Worm (Caenorhabditis elegans) whole organism, young adult: ENCODE results near the gene srlf-14.

Source experiments
- attf-3 ChIP-seq: fragments of 200-800 bp; sonication (Bioruptor generic); conservative IDR thresholded peaks from 2 replicates; pipeline ENCODE4 v1.3.6; 2022; ENCODE audit warnings: missing genetic modification reagents, missing genetic modification characterization, missing compliant biosample characterization
- ceh-40 ChIP-seq: fragments of 200-800 bp; sonication (Bioruptor generic); IDR thresholded peaks from 2 replicates; pipeline ENCODE4 v1.3.6; 2022; ENCODE audit warnings: missing genetic modification characterization, missing compliant biosample characterization
- gei-17 ChIP-seq: fragments of 200-800 bp; sonication (Bioruptor generic); optimal IDR thresholded peaks from 2 replicates; lab custom pipeline; 2018; ENCODE audit warnings: mild to moderate bottlenecking, missing genetic modification characterization, missing compliant biosample characterization
- nfya-1 ChIP-seq: sonication (generic microtip); optimal IDR thresholded peaks from 2 replicates; lab custom pipeline; 2017; ENCODE audit warnings: antibody characterized with exemption, missing compliant biosample characterization, missing genetic modification characterization, borderline replicate concordance; ENCODE audit not compliant: insufficient read depth
- snpc-4 ChIP-seq, 5 experiments: fragments of 150-350 bp in 1 of 5; sonication (generic microtip) in 4 of 5; optimal IDR thresholded peaks; 2 replicates each; lab custom pipeline; 2014 to 2018; ENCODE audit warnings: missing genetic modification characterization in 5 of 5, missing biosample characterization in 3 of 5, antibody characterized with exemption in 2 of 5, mild to moderate bottlenecking in 2 of 5, missing compliant biosample characterization in 2 of 5, missing genotype in 2 of 5, moderate library complexity in 2 of 5, missing genetic modification reagents in 1 of 5
- sptf-2 ChIP-seq: fragments of 200-800 bp; sonication (Bioruptor generic); optimal IDR thresholded peaks from 2 replicates; lab custom pipeline; 2018; ENCODE audit warnings: mild to moderate bottlenecking, missing genetic modification characterization, missing compliant biosample characterization
- zim-3 ChIP-seq: sonication (generic microtip); optimal IDR thresholded peaks from 2 replicates; lab custom pipeline; 2017; ENCODE audit warnings: mild to moderate bottlenecking, missing genetic modification characterization, moderate library complexity, missing compliant biosample characterization

DNA sequence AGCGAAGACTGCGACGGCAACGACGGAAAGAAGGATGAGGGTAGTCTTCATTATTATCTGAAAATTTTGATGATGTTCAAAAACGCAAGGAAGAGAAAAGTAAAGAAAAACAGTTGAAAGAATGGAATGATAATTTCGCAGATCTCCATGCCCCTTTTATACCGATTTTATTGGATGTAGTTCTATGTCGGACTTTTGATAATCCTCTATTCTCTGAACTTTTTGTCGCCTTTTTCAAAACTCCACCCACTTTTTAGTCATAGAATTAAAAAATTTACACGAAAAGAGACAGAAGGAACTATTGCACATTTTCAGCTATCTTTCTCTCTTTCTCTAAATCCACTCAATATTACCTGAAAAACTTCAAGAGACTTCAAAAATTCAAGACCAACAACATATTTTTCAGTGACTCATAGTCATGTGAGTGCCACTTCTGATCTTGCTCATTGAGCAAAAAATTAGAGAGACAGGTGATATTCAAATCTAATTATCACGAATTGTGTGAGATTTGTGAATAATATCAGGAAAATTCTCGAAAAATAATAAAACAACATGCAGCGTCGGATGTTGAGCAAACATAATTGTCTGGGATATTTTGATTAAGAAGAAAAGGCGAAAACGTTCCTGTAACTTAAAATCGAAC, 4.2 kb downstream of the srlf-14 start, which contains the start of gene F13E9.15:
- TF ChIP-seq gei-17 (no peak), snpc-4 (GFP tag; optimal IDR thresholded peaks at IDR 0.05; lab: Kevin White, UChicago) (no peak), snpc-4 (tag; optimal IDR thresholded peaks at IDR 0.05; lab: Kevin White, UChicago) (no peak), zim-3 (no peak), attf-3 (GFP tag; lab: Robert Waterston, UW) (no peak), sptf-2 (no peak), ceh-40 (GFP tag; lab: Robert Waterston, UW) (no peak), nfya-1 (tag; lab: Kevin White, UChicago) (no peak)
